Worm (Caenorhabditis elegans): ENCODE measurements around the gene aman-2.
A peak's percentile ranks its signal among the peaks of the same experiment; 100 is the strongest.

The aman-2 gene

ce11 chrV:11887988-11888499 is 45.0 kb downstream of the aman-2 start, which contains the start of gene adh-1 (continued):
- TF ChIP-seq egrh-3 (GFP tag; IDR thresholded peaks at IDR 0.05) = no peak
- no peak for TF ChIP-seq nfya-2 (GFP tag; IDR thresholded peaks at IDR 0.05)
- no peak for TF ChIP-seq hlh-12 (tag; optimal IDR thresholded peaks at IDR 0.05)
- peak; percentile 93 for TF ChIP-seq ztf-26 (tag; optimal IDR thresholded peaks at IDR 0.05)
- TF ChIP-seq somi-1 (GFP tag; optimal IDR thresholded peaks at IDR 0.05) = peak; percentile 92
- no peak for TF ChIP-seq F49E8.2 (tag; optimal IDR thresholded peaks at IDR 0.05; ENCODE audit: insufficient read depth)
- TF ChIP-seq C17E4.6 (GFP tag; IDR thresholded peaks at IDR 0.05) = no peak
- no peak for TF ChIP-seq aptf-3 (GFP tag; IDR thresholded peaks at IDR 0.05)
- TF ChIP-seq ceh-27 (GFP tag; optimal IDR thresholded peaks at IDR 0.05) = no peak
- no peak for TF ChIP-seq F23B12.7 (tag; optimal IDR thresholded peaks at IDR 0.05; ENCODE audit: insufficient read depth)
- no peak for TF ChIP-seq pbrm-1 (GFP tag; IDR thresholded peaks at IDR 0.05)
- no peak for TF ChIP-seq B0261.1 (tag; optimal IDR thresholded peaks at IDR 0.05)
- TF ChIP-seq let-607 (tag; optimal IDR thresholded peaks at IDR 0.05) = no peak
- TF ChIP-seq rec-8 (tag; optimal IDR thresholded peaks at IDR 0.05) = no peak
- TF ChIP-seq hlh-26 (GFP tag; conservative IDR thresholded peaks at IDR 0.05) = no peak
- TF ChIP-seq chd-7 (tag; optimal IDR thresholded peaks at IDR 0.05) = peak; percentile 30
- no peak for TF ChIP-seq hmg-1.2 (GFP tag; IDR thresholded peaks at IDR 0.05)
- TF ChIP-seq ceh-40 (GFP tag; IDR thresholded peaks at IDR 0.05) = no peak
- no peak for TF ChIP-seq mes-4 (tag; optimal IDR thresholded peaks at IDR 0.05)
- no peak for TF ChIP-seq sea-2 (GFP tag; IDR thresholded peaks at IDR 0.05)
- no peak for TF ChIP-seq ceh-91 (GFP tag; IDR thresholded peaks at IDR 0.05)
- TF ChIP-seq Y53F4B.3 (GFP tag; IDR thresholded peaks at IDR 0.05) = no peak

- TF ChIP-seq zim-3 (tag; optimal IDR thresholded peaks at IDR 0.05) (no peak), snpc-1.3 (tag; optimal IDR thresholded peaks at IDR 0.05; ENCODE audit: insufficient read depth) (no peak), ceh-40 (GFP tag; IDR thresholded peaks at IDR 0.05) (no peak), K11D2.4 (GFP tag; IDR thresholded peaks at IDR 0.05) (0 out of 2 replicates have a peak, but pooled peaks have one; percentile 41), lin-54 (GFP tag; optimal IDR thresholded peaks at IDR 0.05) (peak; percentile 18), ets-4 (GFP tag; optimal IDR thresholded peaks at IDR 0.05) (no peak), ztf-25 (GFP tag; IDR thresholded peaks at IDR 0.05) (no peak), K12H6.12 (tag; optimal IDR thresholded peaks at IDR 0.05) (peak; percentile 9), ama-1 (optimal IDR thresholded peaks at IDR 0.05) (no peak), ama-1 (GFP tag; optimal IDR thresholded peaks at IDR 0.05) (no peak), lin-40 (tag; optimal IDR thresholded peaks at IDR 0.05) (peak; percentile 34), mxl-1 (tag; optimal IDR thresholded peaks at IDR 0.05) (no peak), F52B5.7 (tag; optimal IDR thresholded peaks at IDR 0.05) (no peak), ztf-26 (tag; optimal IDR thresholded peaks at IDR 0.05) (peak; percentile 63), B0336.3 (GFP tag; IDR thresholded peaks at IDR 0.05) (peak; percentile 43; the same call in 1 of the 2 replicates), atf-7 (tag; optimal IDR thresholded peaks at IDR 0.05) (no peak), nfya-1 (tag; optimal IDR thresholded peaks at IDR 0.05; ENCODE audit: borderline replicate concordance, insufficient read depth) (no peak), cebp-1 (GFP tag; IDR thresholded peaks at IDR 0.05) (no peak), cebp-1 (tag; optimal IDR thresholded peaks at IDR 0.05) (peak; percentile 70), attf-5 (GFP tag; optimal IDR thresholded peaks at IDR 0.05) (no peak), nhr-80 (tag; optimal IDR thresholded peaks at IDR 0.05) (peak; percentile 72), pha-4 (tag; optimal IDR thresholded peaks at IDR 0.05) (peak; percentile 47), somi-1 (GFP tag; optimal IDR thresholded peaks at IDR 0.05) (peak; percentile 73), tbp1 (GFP tag; optimal IDR thresholded peaks at IDR 0.05) (peak; percentile 30), C06A6.2 (GFP tag; conservative IDR thresholded peaks at IDR 0.05) (0 out of 2 replicates have a peak, but pooled peaks have one; percentile 13), let-526 (GFP tag; IDR thresholded peaks at IDR 0.05) (peak; percentile 30; the same call in 1 of the 2 replicates), chd-7 (tag; optimal IDR thresholded peaks at IDR 0.05) (peak; percentile 49), snpc-4 (GFP tag; optimal IDR thresholded peaks at IDR 0.05) (no peak), snpc-4 (tag; optimal IDR thresholded peaks at IDR 0.05) (peak in 2 of 4 experiments; percentile 3 to 66), egl-44 (GFP tag; IDR thresholded peaks at IDR 0.05) (0 out of 2 replicates have a peak, but pooled peaks have one; percentile 61), let-607 (tag; optimal IDR thresholded peaks at IDR 0.05) (peak in 1 of 2 experiments; percentile 45)
These were observed 47.1 kb downstream of the aman-2 start for ce11 chrV:11885939-11886338.
